Comparison of ENCODE assay signal across 2 worm cellular contexts in the genomic region with DNA sequence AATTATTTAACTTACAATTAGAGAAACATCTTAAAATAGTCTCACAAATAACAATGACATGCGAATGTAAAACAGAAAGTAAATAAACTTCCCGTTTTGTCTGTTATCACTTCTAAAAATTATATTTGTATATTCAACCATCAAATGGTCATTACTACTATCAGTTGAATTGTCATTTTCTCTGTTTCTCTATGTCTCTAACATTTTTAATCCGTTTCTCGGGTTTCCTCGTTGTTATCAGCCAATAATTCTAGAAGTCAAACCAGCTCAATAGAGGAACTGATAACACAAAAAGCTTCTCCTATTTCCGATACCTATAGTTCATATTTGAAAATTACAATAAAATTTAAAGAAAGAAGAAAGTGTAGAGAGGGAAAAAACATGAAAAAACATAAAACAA.
TF ChIP-seq lines count a peak whose summit lies in the region.

No protein-coding gene starts in this region.

TF ChIP-seq in whole organism, L1 larva, 84 proteins besides CTCF, POLR2A, EP300 and RAD21 (continued from another document):
- TF ChIP-seq elt-2 (tag; optimal IDR thresholded peaks at IDR 0.05; lab: Kevin White, UChicago) (peak; percentile 100), nhr-84 (tag; optimal IDR thresholded peaks at IDR 0.05; lab: Kevin White, UChicago) (no peak), mdl-1 (tag; optimal IDR thresholded peaks at IDR 0.05; lab: Kevin White, UChicago) (no peak), nhr-28 (tag; optimal IDR thresholded peaks at IDR 0.05; lab: Kevin White, UChicago) (no peak), mep-1 (tag; optimal IDR thresholded peaks at IDR 0.05; lab: Kevin White, UChicago) (no peak), nhr-90 (tag; optimal IDR thresholded peaks at IDR 0.05; lab: Kevin White, UChicago; ENCODE audit: poor library complexity) (peak; percentile 43), F16B12.6 (tag; optimal IDR thresholded peaks at IDR 0.05; lab: Kevin White, UChicago) (no peak), ceh-8 (GFP tag; optimal IDR thresholded peaks at IDR 0.05; lab: Kevin White, UChicago) (no peak), sox-4 (tag; optimal IDR thresholded peaks at IDR 0.05; lab: Kevin White, UChicago) (no peak), ces-1 (GFP tag; optimal IDR thresholded peaks at IDR 0.05; lab: Kevin White, UChicago) (no peak), ceh-63 (GFP tag; optimal IDR thresholded peaks at IDR 0.05; lab: Kevin White, UChicago) (no peak), fkh-10 (GFP tag; optimal IDR thresholded peaks at IDR 0.05; lab: Kevin White, UChicago) (no peak), nhr-76 (tag; optimal IDR thresholded peaks at IDR 0.05; lab: Kevin White, UChicago) (no peak), mef-2 (tag; optimal IDR thresholded peaks at IDR 0.05; lab: Kevin White, UChicago) (no peak), pqm-1 (tag; optimal IDR thresholded peaks at IDR 0.05; lab: Kevin White, UChicago) (peak; percentile 93), ztf-11 (tag; optimal IDR thresholded peaks at IDR 0.05; lab: Kevin White, UChicago) (no peak), tlp-1 (tag; optimal IDR thresholded peaks at IDR 0.05; lab: Kevin White, UChicago) (peak; percentile 74), fkh-4 (tag; optimal IDR thresholded peaks at IDR 0.05; lab: Kevin White, UChicago; ENCODE audit: borderline replicate concordance) (no peak), nhr-71 (tag; optimal IDR thresholded peaks at IDR 0.05; lab: Kevin White, UChicago) (peak; percentile 56), grh-1 (GFP tag; IDR thresholded peaks at IDR 0.05; lab: Robert Waterston, UW) (no peak), rnt-1 (tag; optimal IDR thresholded peaks at IDR 0.05; lab: Kevin White, UChicago) (no peak), mab-9 (GFP tag; IDR thresholded peaks at IDR 0.05; lab: Robert Waterston, UW) (no peak), efl-3 (GFP tag; optimal IDR thresholded peaks at IDR 0.05; lab: Kevin White, UChicago) (no peak), aly-2 (tag; optimal IDR thresholded peaks at IDR 0.05; lab: Kevin White, UChicago) (no peak), ceh-88 (GFP tag; IDR thresholded peaks at IDR 0.05; lab: Robert Waterston, UW) (no peak), unc-30 (tag; optimal IDR thresholded peaks at IDR 0.05; lab: Kevin White, UChicago) (no peak), egl-27 (tag; optimal IDR thresholded peaks at IDR 0.05; lab: Kevin White, UChicago) (no peak), lin-13 (GFP tag; optimal IDR thresholded peaks at IDR 0.05; lab: Kevin White, UChicago) (no peak), jun-1 (tag; optimal IDR thresholded peaks at IDR 0.05; lab: Kevin White, UChicago) (peak; percentile 55), efl-1 (optimal IDR thresholded peaks at IDR 0.05; lab: Kevin White, UChicago) (no peak), efl-1 (GFP tag; optimal IDR thresholded peaks at IDR 0.05 in 1 of 2; lab: Kevin White, UChicago) (peak in 1 of 2 experiments; percentile 73), nhr-20 (tag; optimal IDR thresholded peaks at IDR 0.05; lab: Kevin White, UChicago) (peak; percentile 42), snpc-4 (tag; optimal IDR thresholded peaks at IDR 0.05; lab: Kevin White, UChicago) (no peak)

TF ChIP-seq in whole organism, L4 larva, 104 proteins besides CTCF, POLR2A, EP300 and RAD21 (continued from another document):
- TF ChIP-seq F49E8.2 (tag; optimal IDR thresholded peaks at IDR 0.05; lab: Kevin White, UChicago; ENCODE audit: borderline replicate concordance) (no peak), vab-7 (GFP tag; IDR thresholded peaks at IDR 0.05; lab: Robert Waterston, UW) (no peak), hif-1 (tag; optimal IDR thresholded peaks at IDR 0.05; lab: Kevin White, UChicago) (peak in 1 of 2 experiments; percentile 10), spr-3 (GFP tag; optimal IDR thresholded peaks at IDR 0.05; lab: Kevin White, UChicago) (no peak), zfp-2 (tag; optimal IDR thresholded peaks at IDR 0.05; lab: Kevin White, UChicago) (no peak), snpc-1.2 (GFP tag; IDR thresholded peaks at IDR 0.05; lab: Robert Waterston, UW) (no peak), lim-7 (GFP tag; IDR thresholded peaks at IDR 0.05; lab: Robert Waterston, UW) (no peak), ztf-7 (tag; optimal IDR thresholded peaks at IDR 0.05; lab: Kevin White, UChicago) (no peak), F44E2.7 (GFP tag; IDR thresholded peaks at IDR 0.05; lab: Robert Waterston, UW) (no peak), ceh-20 (GFP tag; IDR thresholded peaks at IDR 0.05; lab: Robert Waterston, UW) (no peak), set-16 (GFP tag; IDR thresholded peaks at IDR 0.05; lab: Robert Waterston, UW) (no peak), ama-1 (optimal IDR thresholded peaks at IDR 0.05; lab: Kevin White, UChicago) (no peak), dmd-9 (GFP tag; IDR thresholded peaks at IDR 0.05; lab: Robert Waterston, UW) (no peak), nhr-6 (tag; optimal IDR thresholded peaks at IDR 0.05; lab: Kevin White, UChicago) (no peak), ZK546.5 (tag; optimal IDR thresholded peaks at IDR 0.05; lab: Kevin White, UChicago) (no peak), lin-15B (tag; optimal IDR thresholded peaks at IDR 0.05; lab: Kevin White, UChicago) (no peak), lin-39 (tag; optimal IDR thresholded peaks at IDR 0.05; lab: Kevin White, UChicago) (no peak), mdl-1 (tag; optimal IDR thresholded peaks at IDR 0.05; lab: Kevin White, UChicago) (peak in 1 of 2 experiments; percentile 62), Y105C5A.15 (GFP tag; IDR thresholded peaks at IDR 0.05; lab: Robert Waterston, UW) (no peak), hlh-11 (tag; optimal IDR thresholded peaks at IDR 0.05; lab: Kevin White, UChicago) (peak; percentile 92), arid-1 (GFP tag; conservative IDR thresholded peaks at IDR 0.05; lab: Robert Waterston, UW) (no peak), rbr-2 (tag; optimal IDR thresholded peaks at IDR 0.05; lab: Kevin White, UChicago) (no peak), nhr-77 (tag; optimal IDR thresholded peaks at IDR 0.05; lab: Kevin White, UChicago) (peak; percentile 88), duxl-1 (tag; optimal IDR thresholded peaks at IDR 0.05; lab: Kevin White, UChicago; ENCODE audit: poor library complexity) (no peak), ceh-32 (tag; optimal IDR thresholded peaks at IDR 0.05; lab: Kevin White, UChicago; ENCODE audit: poor library complexity) (no peak), unc-39 (tag; optimal IDR thresholded peaks at IDR 0.05; lab: Kevin White, UChicago) (no peak), Y48G9A.11 (GFP tag; IDR thresholded peaks at IDR 0.05; lab: Robert Waterston, UW) (no peak), D1046.2 (GFP tag; IDR thresholded peaks at IDR 0.05; lab: Robert Waterston, UW) (no peak), ces-1 (GFP tag; optimal IDR thresholded peaks at IDR 0.05; lab: Kevin White, UChicago) (no peak), madf-5 (GFP tag; IDR thresholded peaks at IDR 0.05; lab: Robert Waterston, UW) (no peak), ceh-28 (tag; optimal IDR thresholded peaks at IDR 0.05; lab: Kevin White, UChicago) (no peak), Y5F2A.4 (GFP tag; optimal IDR thresholded peaks at IDR 0.05; lab: Kevin White, UChicago) (no peak), zip-2 (tag; optimal IDR thresholded peaks at IDR 0.05; lab: Kevin White, UChicago) (no peak), mep-1 (tag; optimal IDR thresholded peaks at IDR 0.05; lab: Kevin White, UChicago) (peak; percentile 44), Y75B8A.6 (GFP tag; IDR thresholded peaks at IDR 0.05; lab: Robert Waterston, UW) (no peak), zfp-3 (GFP tag; conservative IDR thresholded peaks at IDR 0.05; lab: Robert Waterston, UW) (no peak), madf-9 (GFP tag; conservative IDR thresholded peaks at IDR 0.05; lab: Robert Waterston, UW) (no peak), nhr-102 (tag; optimal IDR thresholded peaks at IDR 0.05; lab: Kevin White, UChicago) (no peak), jun-1 (tag; optimal IDR thresholded peaks at IDR 0.05; lab: Kevin White, UChicago) (peak; percentile 4), ZK337.2 (GFP tag; IDR thresholded peaks at IDR 0.05; lab: Robert Waterston, UW) (no peak), lin-1 (GFP tag; IDR thresholded peaks at IDR 0.05; lab: Robert Waterston, UW) (peak; percentile 97), T26A8.4 (GFP tag; IDR thresholded peaks at IDR 0.05; lab: Robert Waterston, UW) (no peak), tag-97 (GFP tag; IDR thresholded peaks at IDR 0.05; lab: Robert Waterston, UW) (no peak), daf-19 (GFP tag; conservative IDR thresholded peaks at IDR 0.05; lab: Robert Waterston, UW) (no peak), ceh-82 (tag; optimal IDR thresholded peaks at IDR 0.05; lab: Kevin White, UChicago) (no peak), tra-1 (GFP tag; IDR thresholded peaks at IDR 0.05; lab: Robert Waterston, UW) (peak; percentile 93), ztf-11 (tag; optimal IDR thresholded peaks at IDR 0.05; lab: Kevin White, UChicago) (no peak), attf-4 (tag; optimal IDR thresholded peaks at IDR 0.05; lab: Kevin White, UChicago) (no peak), nhr-25 (tag; optimal IDR thresholded peaks at IDR 0.05; lab: Kevin White, UChicago; ENCODE audit: borderline replicate concordance, insufficient read depth) (no peak), daf-12 (tag; optimal IDR thresholded peaks at IDR 0.05; lab: Kevin White, UChicago) (no peak), zag-1 (tag; optimal IDR thresholded peaks at IDR 0.05; lab: Kevin White, UChicago) (no peak), lsy-2 (tag; optimal IDR thresholded peaks at IDR 0.05; lab: Kevin White, UChicago) (peak in 1 of 2 experiments; percentile 62), egl-27 (tag; optimal IDR thresholded peaks at IDR 0.05; lab: Kevin White, UChicago) (no peak), nhr-42 (GFP tag; IDR thresholded peaks at IDR 0.05; lab: Robert Waterston, UW) (no peak), lin-13 (GFP tag; optimal IDR thresholded peaks at IDR 0.05; lab: Kevin White, UChicago) (no peak), R02D3.7 (tag; optimal IDR thresholded peaks at IDR 0.05; lab: Kevin White, UChicago) (no peak), sdz-12 (GFP tag; optimal IDR thresholded peaks at IDR 0.05; lab: Kevin White, UChicago) (no peak), snpc-4 (tag; optimal IDR thresholded peaks at IDR 0.05; lab: Kevin White, UChicago) (no peak), dmd-8 (GFP tag; IDR thresholded peaks at IDR 0.05; lab: Robert Waterston, UW) (no peak), lir-3 (tag; optimal IDR thresholded peaks at IDR 0.05; lab: Kevin White, UChicago) (no peak), saeg-2 (GFP tag; IDR thresholded peaks at IDR 0.05; lab: Robert Waterston, UW) (no peak), ctbp-1 (GFP tag; IDR thresholded peaks at IDR 0.05; lab: Robert Waterston, UW) (no peak), egl-43 (GFP tag; IDR thresholded peaks at IDR 0.05; lab: Robert Waterston, UW) (no peak), F26F4.8 (GFP tag; conservative IDR thresholded peaks at IDR 0.05; lab: Robert Waterston, UW) (no peak), hmg-1.1 (GFP tag; IDR thresholded peaks at IDR 0.05; lab: Robert Waterston, UW) (no peak), dmd-6 (GFP tag; IDR thresholded peaks at IDR 0.05; lab: Robert Waterston, UW) (peak; percentile 94; the same call in 1 of the 2 replicates), lin-38 (GFP tag; IDR thresholded peaks at IDR 0.05; lab: Robert Waterston, UW) (no peak), lin-29 (GFP tag; IDR thresholded peaks at IDR 0.05; lab: Robert Waterston, UW) (no peak), nhr-111 (GFP tag; optimal IDR thresholded peaks at IDR 0.05; lab: Kevin White, UChicago) (no peak), T20F7.1 (GFP tag; optimal IDR thresholded peaks at IDR 0.05; lab: Kevin White, UChicago) (peak; percentile 50), daf-8 (GFP tag; IDR thresholded peaks at IDR 0.05; lab: Robert Waterston, UW) (no peak), php-3 (GFP tag; IDR thresholded peaks at IDR 0.05; lab: Robert Waterston, UW) (no peak; the same call in 1 of the 2 replicates), gei-8 (GFP tag; optimal IDR thresholded peaks at IDR 0.05; lab: Kevin White, UChicago) (no peak), F37D6.2 (tag; optimal IDR thresholded peaks at IDR 0.05; lab: Kevin White, UChicago) (no peak), F10B5.3 (tag; optimal IDR thresholded peaks at IDR 0.05; lab: Kevin White, UChicago) (no peak), dpl-1 (GFP tag; optimal IDR thresholded peaks at IDR 0.05; lab: Kevin White, UChicago) (no peak), pqm-1 (tag; optimal IDR thresholded peaks at IDR 0.05; lab: Kevin White, UChicago) (peak; percentile 100), hlh-30 (tag; optimal IDR thresholded peaks at IDR 0.05; lab: Kevin White, UChicago; ENCODE audit: insufficient read depth) (peak; percentile 53), spr-1 (tag; optimal IDR thresholded peaks at IDR 0.05; lab: Kevin White, UChicago) (no peak), mdt-29 (GFP tag; IDR thresholded peaks at IDR 0.05; lab: Robert Waterston, UW) (no peak), aly-2 (tag; optimal IDR thresholded peaks at IDR 0.05; lab: Kevin White, UChicago) (no peak), nhr-28 (tag; optimal IDR thresholded peaks at IDR 0.05; lab: Kevin White, UChicago) (peak; percentile 94), fos-1 (tag; optimal IDR thresholded peaks at IDR 0.05; lab: Kevin White, UChicago) (no peak), nhr-76 (tag; optimal IDR thresholded peaks at IDR 0.05; lab: Kevin White, UChicago) (no peak), nhr-10 (tag; optimal IDR thresholded peaks at IDR 0.05; lab: Kevin White, UChicago) (no peak), nhr-41 (GFP tag; IDR thresholded peaks at IDR 0.05; lab: Robert Waterston, UW) (peak; percentile 60; the same call in 1 of the 2 replicates), mxl-3 (GFP tag; optimal IDR thresholded peaks at IDR 0.05; lab: Kevin White, UChicago) (no peak), aha-1 (tag; lab: Kevin White, UChicago) (peak; percentile 74), pha-4 (GFP tag; IDR thresholded peaks at IDR 0.05; lab: Robert Waterston, UW) (peak; percentile 46; the same call in 1 of the 2 replicates), pha-4 (tag; optimal IDR thresholded peaks at IDR 0.05; lab: Kevin White, UChicago) (no peak)
